Worm (Caenorhabditis elegans): ENCODE results near the gene F28F5.4.
A peak's percentile ranks its signal among the peaks of the same experiment; 100 is the strongest.

The F28F5.4 gene

DNA sequence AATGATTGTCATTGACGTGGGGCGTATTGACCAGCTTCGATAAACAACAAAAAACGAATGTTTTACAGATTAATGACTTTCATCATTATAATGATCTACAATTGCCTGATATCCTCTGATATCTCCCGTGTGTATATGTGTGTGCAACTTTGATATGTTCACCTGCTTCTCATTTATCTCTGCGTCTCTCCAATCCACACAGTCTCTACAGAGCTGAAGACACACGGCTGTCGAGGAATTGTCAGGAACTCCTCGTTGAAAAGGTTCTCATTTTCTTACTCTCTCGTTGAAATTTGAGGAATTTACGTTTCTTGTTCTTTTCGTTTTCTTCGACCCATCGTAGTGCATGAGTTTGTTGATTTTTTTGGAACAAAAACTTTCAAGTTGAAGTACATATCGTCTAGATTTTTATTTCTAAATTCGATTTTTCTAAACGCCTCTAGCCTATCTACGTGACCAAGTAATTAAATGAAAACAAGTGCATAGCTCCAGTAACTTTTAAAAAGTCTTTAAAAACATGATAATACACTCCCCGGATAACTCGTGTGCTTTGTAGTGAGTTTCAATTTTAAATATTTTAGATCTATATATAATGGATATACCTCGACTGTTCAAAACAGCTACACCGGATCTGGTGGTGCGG lies 3.6 kb upstream of the F28F5.4 start, which contains the start of gene ten-1:
ten-1 (plus strand) TSS at position 593 of the 643 bp plus-strand sequence.
- TF ChIP-seq unc-62 (GFP tag; optimal IDR thresholded peaks at IDR 0.05) (peak; percentile 75), nhr-2 (tag; optimal IDR thresholded peaks at IDR 0.05) (no peak), tbx-8 (GFP tag; optimal IDR thresholded peaks at IDR 0.05) (no peak), lsy-2 (tag; optimal IDR thresholded peaks at IDR 0.05) (no peak), ces-1 (GFP tag; optimal IDR thresholded peaks at IDR 0.05) (no peak), ceh-39 (tag; optimal IDR thresholded peaks at IDR 0.05) (no peak), nhr-237 (tag; optimal IDR thresholded peaks at IDR 0.05) (no peak), nhr-28 (tag; optimal IDR thresholded peaks at IDR 0.05) (no peak), ham-2 (GFP tag; optimal IDR thresholded peaks at IDR 0.05) (no peak), nhr-76 (tag; optimal IDR thresholded peaks at IDR 0.05) (no peak), elt-3 (tag; optimal IDR thresholded peaks at IDR 0.05) (no peak), flh-1 (GFP tag; optimal IDR thresholded peaks at IDR 0.05) (no peak), hlh-1 (tag; optimal IDR thresholded peaks at IDR 0.05) (peak; percentile 91), unc-39 (tag; optimal IDR thresholded peaks at IDR 0.05) (no peak), lin-32 (GFP tag; optimal IDR thresholded peaks at IDR 0.05) (no peak), unc-120 (tag; optimal IDR thresholded peaks at IDR 0.05; ENCODE audit: poor library complexity, severe bottlenecking) (peak; percentile 4)

DNA sequence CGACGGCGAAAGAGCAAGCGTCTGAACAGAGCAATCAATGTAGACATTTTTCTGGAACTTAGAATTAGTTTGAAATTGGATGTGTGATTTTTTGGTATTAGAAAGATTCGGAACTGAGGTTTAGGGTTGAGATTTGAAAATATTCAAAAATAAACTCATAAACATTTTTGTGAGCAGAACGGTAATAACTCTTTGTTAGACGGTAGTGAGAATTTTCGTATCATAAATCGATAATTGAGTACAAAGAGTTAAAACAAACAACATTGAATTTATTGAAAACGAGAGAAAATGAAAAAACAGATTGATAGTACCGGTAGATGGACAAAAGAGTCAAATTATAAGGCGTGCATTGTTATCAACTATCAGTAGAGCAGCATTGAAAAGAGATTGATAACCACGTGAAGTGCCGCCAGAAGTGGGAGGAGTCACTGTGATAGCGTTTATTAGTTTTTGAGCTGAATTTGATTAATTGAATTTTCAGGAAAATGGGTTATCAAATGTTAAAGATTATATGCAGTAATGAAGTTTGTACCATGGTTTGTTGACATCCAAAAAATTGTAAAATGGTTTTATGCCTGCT lies 2.6 kb upstream of the F28F5.4 start, which contains the start of gene F28F5.6:
F28F5.6 (minus strand) TSS at position 51 of the 580 bp plus-strand sequence.
- TF ChIP-seq unc-120 (tag; optimal IDR thresholded peaks at IDR 0.05; ENCODE audit: poor library complexity, severe bottlenecking), result no peak
- TF ChIP-seq pha-4 (tag; optimal IDR thresholded peaks at IDR 0.05), result no peak

DNA sequence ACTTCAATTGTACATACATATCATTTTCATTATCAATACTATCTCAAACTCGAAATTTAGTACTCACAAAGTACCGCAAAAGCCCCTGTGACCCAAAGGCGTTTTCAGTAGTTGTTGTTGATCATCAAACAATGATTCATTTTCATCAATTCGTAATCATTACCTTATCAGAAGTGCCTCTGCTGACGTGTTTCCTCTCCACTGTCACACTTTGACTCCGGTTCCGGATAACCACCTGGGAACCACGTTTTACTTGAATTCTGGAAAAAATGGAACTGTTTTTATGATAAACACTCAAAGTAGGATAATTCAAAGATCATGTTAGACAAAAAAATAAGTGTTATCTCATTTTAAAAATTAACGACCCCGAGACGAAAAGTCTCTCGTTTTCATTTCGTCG lies 1.2 kb upstream of the F28F5.4 start:
- TF ChIP-seq drap-1 (GFP tag; optimal IDR thresholded peaks at IDR 0.05), result no peak
- TF ChIP-seq M03D4.4 (tag; optimal IDR thresholded peaks at IDR 0.05), result no peak
- TF ChIP-seq ham-2 (GFP tag; optimal IDR thresholded peaks at IDR 0.05), result no peak
- no peak for TF ChIP-seq bed-3 (GFP tag; optimal IDR thresholded peaks at IDR 0.05)
- TF ChIP-seq flh-1 (GFP tag; optimal IDR thresholded peaks at IDR 0.05), result no peak
- no peak for TF ChIP-seq elt-1 (tag; optimal IDR thresholded peaks at IDR 0.05; ENCODE audit: borderline replicate concordance, insufficient read depth)
- no peak for TF ChIP-seq lin-32 (GFP tag; optimal IDR thresholded peaks at IDR 0.05)
- TF ChIP-seq nhr-237 (tag; optimal IDR thresholded peaks at IDR 0.05), result no peak
- no peak for TF ChIP-seq mls-2 (tag; optimal IDR thresholded peaks at IDR 0.05)
- no peak for TF ChIP-seq snpc-4 (tag; optimal IDR thresholded peaks at IDR 0.05)
- TF ChIP-seq mab-5 (tag; optimal IDR thresholded peaks at IDR 0.05), result no peak
- no peak for TF ChIP-seq ceh-39 (tag; optimal IDR thresholded peaks at IDR 0.05)
- TF ChIP-seq nhr-76 (tag; optimal IDR thresholded peaks at IDR 0.05), result no peak
- TF ChIP-seq hlh-1 (tag; optimal IDR thresholded peaks at IDR 0.05), result no peak

DNA sequence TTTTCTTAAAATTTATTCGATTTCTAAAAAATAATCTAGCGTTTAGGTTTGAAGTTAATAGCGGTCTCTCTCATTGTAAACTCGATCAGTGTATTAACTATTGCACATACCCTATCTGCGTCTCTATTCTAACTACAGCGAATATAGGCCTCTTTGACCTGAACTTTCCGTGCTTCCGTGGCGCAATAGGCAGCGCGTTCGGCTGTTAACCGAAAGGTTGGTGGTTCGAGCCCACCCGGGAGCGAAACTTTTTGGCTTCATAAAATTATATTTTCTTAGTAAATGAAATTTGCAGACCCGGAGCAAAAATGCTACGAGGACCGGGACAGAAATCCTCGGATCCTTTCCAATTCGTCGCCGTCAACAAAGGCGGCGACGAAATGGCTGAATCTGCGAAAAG lies 11.4 kb downstream of the F28F5.4 start:
- TF ChIP-seq drap-1 (GFP tag; optimal IDR thresholded peaks at IDR 0.05) (peak; percentile 55), ceh-83 (GFP tag; optimal IDR thresholded peaks at IDR 0.05) (peak; percentile 61), M03D4.4 (tag; optimal IDR thresholded peaks at IDR 0.05) (peak; percentile 69), elt-1 (tag; optimal IDR thresholded peaks at IDR 0.05; ENCODE audit: borderline replicate concordance, insufficient read depth) (no peak), ham-2 (GFP tag; optimal IDR thresholded peaks at IDR 0.05) (peak; percentile 40), lin-32 (GFP tag; optimal IDR thresholded peaks at IDR 0.05) (peak; percentile 21), ceh-43 (GFP tag; optimal IDR thresholded peaks at IDR 0.05) (peak; percentile 33), nhr-76 (tag; optimal IDR thresholded peaks at IDR 0.05) (no peak), unc-120 (tag; optimal IDR thresholded peaks at IDR 0.05; ENCODE audit: poor library complexity, severe bottlenecking) (peak; percentile 27), nhr-2 (tag; optimal IDR thresholded peaks at IDR 0.05) (no peak), bed-3 (GFP tag; optimal IDR thresholded peaks at IDR 0.05) (peak; percentile 53), sptf-1 (tag; optimal IDR thresholded peaks at IDR 0.05) (peak; percentile 76), tbx-8 (GFP tag; optimal IDR thresholded peaks at IDR 0.05) (peak; percentile 29), cnd-1 (tag; optimal IDR thresholded peaks at IDR 0.05) (peak; percentile 45), elt-3 (tag; optimal IDR thresholded peaks at IDR 0.05) (no peak), sem-2 (GFP tag; optimal IDR thresholded peaks at IDR 0.05) (peak; percentile 53), mls-2 (tag; optimal IDR thresholded peaks at IDR 0.05) (peak; percentile 52), nhr-28 (tag; optimal IDR thresholded peaks at IDR 0.05) (no peak)

DNA sequence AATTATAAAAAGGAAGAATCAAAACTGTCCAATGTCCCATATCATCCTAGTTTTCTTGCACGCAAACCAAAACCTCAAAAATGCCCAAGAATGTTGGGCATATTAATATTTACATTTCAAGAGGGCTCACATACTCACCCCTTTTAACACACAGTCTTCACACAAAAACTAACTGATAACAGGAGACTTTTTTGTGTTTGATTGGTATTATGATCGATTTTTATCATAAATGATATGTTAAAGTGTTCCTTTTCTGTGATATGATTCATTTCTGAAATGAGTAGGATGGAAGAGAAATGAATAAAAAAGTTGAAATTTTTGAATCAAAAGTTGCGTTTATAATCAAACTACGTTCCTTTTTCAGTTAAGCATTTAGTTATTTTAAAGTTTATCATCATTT lies 13.7 kb downstream of the F28F5.4 start:
- TF ChIP-seq nhr-76 (tag; optimal IDR thresholded peaks at IDR 0.05), result no peak
- no peak for TF ChIP-seq sem-2 (GFP tag; optimal IDR thresholded peaks at IDR 0.05)
- TF ChIP-seq mab-5 (tag; optimal IDR thresholded peaks at IDR 0.05), result no peak
- TF ChIP-seq blmp-1 (tag; optimal IDR thresholded peaks at IDR 0.05), result no peak
- no peak for TF ChIP-seq sptf-1 (tag; optimal IDR thresholded peaks at IDR 0.05)
- TF ChIP-seq bed-3 (GFP tag; optimal IDR thresholded peaks at IDR 0.05), result no peak
- no peak for TF ChIP-seq elt-3 (tag; optimal IDR thresholded peaks at IDR 0.05)
- no peak for TF ChIP-seq mep-1 (tag; optimal IDR thresholded peaks at IDR 0.05)
- TF ChIP-seq lsy-2 (tag; optimal IDR thresholded peaks at IDR 0.05), result no peak
- no peak for TF ChIP-seq unc-120 (tag; optimal IDR thresholded peaks at IDR 0.05; ENCODE audit: poor library complexity, severe bottlenecking)
- no peak for TF ChIP-seq nhr-28 (tag; optimal IDR thresholded peaks at IDR 0.05)
- no peak for TF ChIP-seq snpc-4 (tag; optimal IDR thresholded peaks at IDR 0.05)
- TF ChIP-seq ceh-43 (GFP tag; optimal IDR thresholded peaks at IDR 0.05), result no peak
- TF ChIP-seq lin-32 (GFP tag; optimal IDR thresholded peaks at IDR 0.05), result no peak
- no peak for TF ChIP-seq cnd-1 (tag; optimal IDR thresholded peaks at IDR 0.05)
- no peak for TF ChIP-seq drap-1 (GFP tag; optimal IDR thresholded peaks at IDR 0.05)

Data from whole organism, mixed stage, embryonic.